Worm (Caenorhabditis elegans): ENCODE data around the gene C10E2.2.
A peak's percentile ranks its signal among the peaks of the same experiment; 100 is the strongest.

C10E2.2 gene

ce11 chrX:16787152-16787551 is 42.1 kb downstream of the C10E2.2 start:
- TF ChIP-seq ztf-6 (GFP tag; IDR thresholded peaks at IDR 0.05): no peak
- no peak for TF ChIP-seq B0261.1 (tag; optimal IDR thresholded peaks at IDR 0.05)
- no peak for TF ChIP-seq cebp-1 (GFP tag; IDR thresholded peaks at IDR 0.05)
- TF ChIP-seq cebp-1 (tag; optimal IDR thresholded peaks at IDR 0.05): no peak
- no peak for TF ChIP-seq F39B2.1 (GFP tag; IDR thresholded peaks at IDR 0.05)
- no peak for TF ChIP-seq Y53G8AR.9 (GFP tag; conservative IDR thresholded peaks at IDR 0.05)

- TF ChIP-seq Y53F4B.3 (GFP tag; IDR thresholded peaks at IDR 0.05) (no peak), zfh-2 (GFP tag; conservative IDR thresholded peaks at IDR 0.05) (peak; percentile 64)
Observed at ce11 chrX:16792700-16793176, 47.7 kb downstream of the C10E2.2 start, which contains the start of gene got-1.2. Gene got-1.2 (minus strand): TSS chrX:16793126.

- TF ChIP-seq xnd-1 (tag; optimal IDR thresholded peaks at IDR 0.05): no peak
- peak; percentile 25 for TF ChIP-seq lin-40 (tag; optimal IDR thresholded peaks at IDR 0.05)
- TF ChIP-seq ceh-27 (GFP tag; optimal IDR thresholded peaks at IDR 0.05): no peak
- TF ChIP-seq ceh-91 (GFP tag; IDR thresholded peaks at IDR 0.05): no peak
- no peak for TF ChIP-seq lin-35 (GFP tag; optimal IDR thresholded peaks at IDR 0.05)
- no peak for TF ChIP-seq ztf-6 (GFP tag; IDR thresholded peaks at IDR 0.05)
- no peak for TF ChIP-seq lsl-1 (GFP tag; optimal IDR thresholded peaks at IDR 0.05)
- no peak for TF ChIP-seq B0261.1 (tag; optimal IDR thresholded peaks at IDR 0.05)
- TF ChIP-seq cebp-2 (GFP tag; IDR thresholded peaks at IDR 0.05): no peak
- no peak for TF ChIP-seq fkh-3 (tag; optimal IDR thresholded peaks at IDR 0.05)
- no peak for TF ChIP-seq Y95B8A.8 (GFP tag; IDR thresholded peaks at IDR 0.05)
- no peak for TF ChIP-seq madf-6 (GFP tag; IDR thresholded peaks at IDR 0.05)
- TF ChIP-seq unc-130 (GFP tag; optimal IDR thresholded peaks at IDR 0.05): no peak
- no peak for TF ChIP-seq F52B5.7 (tag; optimal IDR thresholded peaks at IDR 0.05)
- TF ChIP-seq somi-1 (GFP tag; optimal IDR thresholded peaks at IDR 0.05): no peak
- no peak for TF ChIP-seq bed-1 (GFP tag; IDR thresholded peaks at IDR 0.05)
- TF ChIP-seq F57C9.4 (tag; optimal IDR thresholded peaks at IDR 0.05): no peak
- TF ChIP-seq ztf-28 (GFP tag; IDR thresholded peaks at IDR 0.05): no peak
- no peak for TF ChIP-seq nhr-120 (GFP tag; IDR thresholded peaks at IDR 0.05)
- TF ChIP-seq chd-7 (tag; optimal IDR thresholded peaks at IDR 0.05): no peak
- no peak for TF ChIP-seq B0019.2 (GFP tag; conservative IDR thresholded peaks at IDR 0.05)
- no peak for TF ChIP-seq tbx-9 (tag; optimal IDR thresholded peaks at IDR 0.05; ENCODE audit: borderline replicate concordance)
- no peak for TF ChIP-seq egl-18 (GFP tag; IDR thresholded peaks at IDR 0.05)
- TF ChIP-seq ceh-40 (GFP tag; IDR thresholded peaks at IDR 0.05): no peak
- no peak for TF ChIP-seq egrh-3 (GFP tag; IDR thresholded peaks at IDR 0.05)
- no peak for TF ChIP-seq rpc-1 (optimal IDR thresholded peaks at IDR 0.05)
- no peak for TF ChIP-seq rpc-1 (tag; optimal IDR thresholded peaks at IDR 0.05)
- TF ChIP-seq Y67H2A.10 (GFP tag; conservative IDR thresholded peaks at IDR 0.05): no peak
- no peak for TF ChIP-seq ets-4 (GFP tag; optimal IDR thresholded peaks at IDR 0.05)
- no peak for TF ChIP-seq dpl-1 (GFP tag; optimal IDR thresholded peaks at IDR 0.05)
- 0 out of 2 replicates have a peak, but pooled peaks have one; percentile 40 for TF ChIP-seq lir-1 (GFP tag; conservative IDR thresholded peaks at IDR 0.05)
- TF ChIP-seq zim-3 (tag; optimal IDR thresholded peaks at IDR 0.05): no peak
- TF ChIP-seq nhr-27 (tag; optimal IDR thresholded peaks at IDR 0.05): no peak
- TF ChIP-seq cebp-1 (GFP tag; IDR thresholded peaks at IDR 0.05): no peak
- peak; percentile 60 for TF ChIP-seq cebp-1 (tag; optimal IDR thresholded peaks at IDR 0.05)
- TF ChIP-seq C06A6.2 (GFP tag; conservative IDR thresholded peaks at IDR 0.05): no peak
- no peak for TF ChIP-seq sea-2 (GFP tag; IDR thresholded peaks at IDR 0.05)
- no peak for TF ChIP-seq F33H1.4 (GFP tag; IDR thresholded peaks at IDR 0.05)
- TF ChIP-seq hmg-1.2 (GFP tag; IDR thresholded peaks at IDR 0.05): peak; percentile 46; the same call in 1 of the 2 replicates
- TF ChIP-seq attf-3 (GFP tag; conservative IDR thresholded peaks at IDR 0.05): no peak
- no peak for TF ChIP-seq F37B4.10 (GFP tag; IDR thresholded peaks at IDR 0.05)
- TF ChIP-seq hmg-20 (GFP tag; IDR thresholded peaks at IDR 0.05): no peak
- no peak for TF ChIP-seq nhr-80 (tag; optimal IDR thresholded peaks at IDR 0.05)
Observed at ce11 chrX:16793470-16793869, 48.4 kb downstream of the C10E2.2 start.

Measured in whole organism, young adult.